Fruit fly (Drosophila melanogaster): ENCODE measurements around the gene Kaz.

The Kaz gene

DNA sequence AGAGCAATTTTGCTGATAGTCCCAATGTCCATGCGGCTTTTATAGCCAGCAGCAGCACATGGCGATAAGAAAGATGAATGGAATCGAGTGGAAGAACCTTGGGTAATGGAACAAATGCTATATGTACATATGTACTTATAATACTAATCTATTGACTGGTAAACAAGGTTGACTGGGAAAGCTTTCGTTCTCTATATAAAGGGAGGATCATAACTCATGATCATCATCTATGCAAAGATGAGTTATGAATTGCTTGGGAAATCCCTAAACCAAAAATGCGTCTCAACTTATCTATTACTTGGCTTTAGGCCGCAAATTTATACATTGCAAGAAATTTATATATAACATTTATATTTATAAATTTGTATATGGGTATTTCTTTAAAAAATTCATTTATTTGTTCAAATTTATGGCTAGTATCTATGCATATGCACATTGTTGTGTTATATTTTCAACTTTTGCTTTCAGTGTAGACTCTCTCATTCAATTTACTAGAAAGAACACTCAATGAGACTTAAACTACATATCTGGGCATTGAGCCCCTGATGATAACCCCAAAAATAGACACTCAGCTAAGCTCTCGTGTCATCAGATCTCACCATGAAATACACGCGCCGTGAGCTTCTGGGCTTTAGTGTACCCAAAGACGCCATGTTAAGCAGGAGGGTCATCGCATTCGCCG lies 35.1 kb upstream of the Kaz start, which contains the start of the genes Srg1 and Elal (continued):
- TF ChIP-seq Xbp1 (GFP tag; optimal IDR thresholded peaks at IDR 0.05) (peak; percentile 6), lab (GFP tag; optimal IDR thresholded peaks at IDR 0.05) (no peak), CG30403 (GFP tag; optimal IDR thresholded peaks at IDR 0.05) (peak; percentile 38), bigmax (GFP tag; optimal IDR thresholded peaks at IDR 0.05) (no peak), jigr1 (GFP tag; IDR thresholded peaks at IDR 0.05) (no peak), NfI (GFP tag; optimal IDR thresholded peaks at IDR 0.05) (no peak), Lhr (GFP tag; optimal IDR thresholded peaks at IDR 0.05) (no peak), CG31365 (tag; optimal IDR thresholded peaks at IDR 0.05) (no peak), ranshi (GFP tag; IDR thresholded peaks at IDR 0.05) (0 out of 2 replicates have a peak, but pooled peaks have one; percentile 39), kah (GFP tag; optimal IDR thresholded peaks at IDR 0.05) (no peak), CG14441 (GFP tag; IDR thresholded peaks at IDR 0.05) (0 out of 2 replicates have a peak, but pooled peaks have one; percentile 5), CG6813 (GFP tag; optimal IDR thresholded peaks at IDR 0.05) (no peak), salm (tag; optimal IDR thresholded peaks at IDR 0.05) (no peak), sug (tag; optimal IDR thresholded peaks at IDR 0.05) (peak; percentile 51), CG31224 (GFP tag; IDR thresholded peaks at IDR 0.05) (no peak), lmd (GFP tag; IDR thresholded peaks at IDR 0.05) (no peak; the same call in 1 of the 2 replicates), CG7928 (GFP tag; optimal IDR thresholded peaks at IDR 0.05) (no peak), hbn (GFP tag; IDR thresholded peaks at IDR 0.05; ENCODE audit: partially characterized antibody) (no peak), CG8924 (tag; optimal IDR thresholded peaks at IDR 0.05) (peak; percentile 35), CG2712 (tag; optimal IDR thresholded peaks at IDR 0.05) (peak; percentile 40), CG2129 (GFP tag; IDR thresholded peaks at IDR 0.05; ENCODE audit: partially characterized antibody) (no peak), Atf6 (GFP tag; IDR thresholded peaks at IDR 0.05) (peak; percentile 11; the same call in 1 of the 2 replicates), CG3065 (GFP tag; optimal IDR thresholded peaks at IDR 0.05) (no peak), eyg (GFP tag; optimal IDR thresholded peaks at IDR 0.05) (no peak), aop (GFP tag; IDR thresholded peaks at IDR 0.05) (no peak), Dip3 (GFP tag; optimal IDR thresholded peaks at IDR 0.05) (no peak), Atf3 (GFP tag; optimal IDR thresholded peaks at IDR 0.05) (no peak), br (optimal IDR thresholded peaks at IDR 0.05) (no peak), Chrac-16 (GFP tag; optimal IDR thresholded peaks at IDR 0.05) (peak; percentile 4), prd (optimal IDR thresholded peaks at IDR 0.05) (no peak), prd (GFP tag; IDR thresholded peaks at IDR 0.05) (peak; percentile 61; the same call in 1 of the 3 replicates), TFAM (GFP tag; optimal IDR thresholded peaks at IDR 0.05) (no peak), wdn (GFP tag; IDR thresholded peaks at IDR 0.05) (0 out of 2 replicates have a peak, but pooled peaks have one; percentile 14), Meics (GFP tag; optimal IDR thresholded peaks at IDR 0.05) (peak; percentile 46), E2f2 (GFP tag; IDR thresholded peaks at IDR 0.05) (peak; percentile 28; the same call in 1 of the 2 replicates), Antp (GFP tag; optimal IDR thresholded peaks at IDR 0.05) (no peak), NFAT (GFP tag; IDR thresholded peaks at IDR 0.05) (no peak), klu (GFP tag; IDR thresholded peaks at IDR 0.05) (no peak), CG6254 (GFP tag; optimal IDR thresholded peaks at IDR 0.05) (no peak), oc (tag; optimal IDR thresholded peaks at IDR 0.05) (no peak), gro (GFP tag; optimal IDR thresholded peaks at IDR 0.05) (no peak), CG33213 (GFP tag; optimal IDR thresholded peaks at IDR 0.05) (no peak), CG14667 (GFP tag; IDR thresholded peaks at IDR 0.05) (no peak), gsb-n (tag; optimal IDR thresholded peaks at IDR 0.05) (peak; percentile 5), Dip2 (GFP tag; IDR thresholded peaks at IDR 0.05) (no peak), zf30C (GFP tag; optimal IDR thresholded peaks at IDR 0.05) (no peak), CG10462 (GFP tag; optimal IDR thresholded peaks at IDR 0.05) (no peak), CG11695 (GFP tag; IDR thresholded peaks at IDR 0.05) (peak; percentile 33; the same call in 1 of the 3 replicates), CG1529 (GFP tag; optimal IDR thresholded peaks at IDR 0.05) (no peak), CG17385 (GFP tag; optimal IDR thresholded peaks at IDR 0.05) (peak; percentile 0), Mrtf (GFP tag; IDR thresholded peaks at IDR 0.05) (no peak)

All from whole organism, embryonic.